Worm (Caenorhabditis elegans): ENCODE data around the gene F53F1.2.

Gene F53F1.2

DNA sequence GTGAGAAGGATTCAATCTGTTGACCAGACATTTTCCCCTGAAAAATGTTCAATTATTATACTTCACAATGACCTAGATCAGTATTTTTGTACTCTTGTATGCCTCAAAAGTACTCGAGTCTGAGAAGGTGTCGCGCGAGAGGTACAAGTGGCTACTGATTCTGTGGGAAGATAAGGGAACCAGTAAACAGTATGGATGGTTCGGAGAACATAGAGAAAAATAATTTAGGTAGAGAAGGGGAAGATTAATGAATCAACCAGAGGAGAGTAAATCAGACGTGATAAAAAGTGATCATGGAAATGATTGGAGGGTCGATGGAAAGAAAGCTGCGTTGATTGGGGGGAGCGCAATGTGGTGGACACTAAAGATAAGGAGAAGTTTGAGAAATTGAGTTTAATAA, 17.2 kb upstream of the F53F1.2 start:
- TF ChIP-seq nhr-19 (GFP tag; conservative IDR thresholded peaks at IDR 0.05) (0 out of 2 replicates have a peak, but pooled peaks have one; percentile 15), lir-3 (tag; optimal IDR thresholded peaks at IDR 0.05; ENCODE audit: poor library complexity) (no peak), hlh-4 (tag; optimal IDR thresholded peaks at IDR 0.05) (no peak), unc-62 (GFP tag; optimal IDR thresholded peaks at IDR 0.05) (no peak), C04F5.9 (tag; optimal IDR thresholded peaks at IDR 0.05) (no peak), nhr-90 (tag; optimal IDR thresholded peaks at IDR 0.05; ENCODE audit: poor library complexity) (no peak), fkh-10 (GFP tag; optimal IDR thresholded peaks at IDR 0.05) (no peak), mep-1 (tag; optimal IDR thresholded peaks at IDR 0.05) (peak; percentile 8), tlp-1 (tag; optimal IDR thresholded peaks at IDR 0.05) (no peak), blmp-1 (tag; optimal IDR thresholded peaks at IDR 0.05) (peak; percentile 64), lin-14 (GFP tag; optimal IDR thresholded peaks at IDR 0.05) (peak; percentile 57), nhr-20 (tag; optimal IDR thresholded peaks at IDR 0.05) (peak; percentile 47), dsc-1 (tag; optimal IDR thresholded peaks at IDR 0.05) (no peak), egl-27 (tag; optimal IDR thresholded peaks at IDR 0.05) (no peak), pqm-1 (tag; optimal IDR thresholded peaks at IDR 0.05) (no peak), lin-35 (GFP tag; optimal IDR thresholded peaks at IDR 0.05) (peak in 1 of 2 experiments; percentile 7), lin-39 (tag; optimal IDR thresholded peaks at IDR 0.05) (no peak), rnt-1 (tag; optimal IDR thresholded peaks at IDR 0.05) (peak; percentile 14), nhr-71 (tag; optimal IDR thresholded peaks at IDR 0.05) (peak; percentile 38), efl-3 (GFP tag; optimal IDR thresholded peaks at IDR 0.05) (no peak), unc-130 (tag; optimal IDR thresholded peaks at IDR 0.05) (no peak), nhr-47 (tag; optimal IDR thresholded peaks at IDR 0.05) (no peak), elt-3 (tag; optimal IDR thresholded peaks at IDR 0.05) (peak in 4 of 6 experiments; percentile 33 to 71 (median 52)), nhr-237 (tag; optimal IDR thresholded peaks at IDR 0.05) (no peak), nhr-85 (tag) (peak; percentile 90), snu-23 (GFP tag; optimal IDR thresholded peaks at IDR 0.05) (peak; percentile 34), skn-1 (tag; optimal IDR thresholded peaks at IDR 0.05) (no peak), nhr-77 (tag; optimal IDR thresholded peaks at IDR 0.05) (no peak), lsy-2 (tag; optimal IDR thresholded peaks at IDR 0.05) (peak in 1 of 2 experiments; percentile 46)

DNA sequence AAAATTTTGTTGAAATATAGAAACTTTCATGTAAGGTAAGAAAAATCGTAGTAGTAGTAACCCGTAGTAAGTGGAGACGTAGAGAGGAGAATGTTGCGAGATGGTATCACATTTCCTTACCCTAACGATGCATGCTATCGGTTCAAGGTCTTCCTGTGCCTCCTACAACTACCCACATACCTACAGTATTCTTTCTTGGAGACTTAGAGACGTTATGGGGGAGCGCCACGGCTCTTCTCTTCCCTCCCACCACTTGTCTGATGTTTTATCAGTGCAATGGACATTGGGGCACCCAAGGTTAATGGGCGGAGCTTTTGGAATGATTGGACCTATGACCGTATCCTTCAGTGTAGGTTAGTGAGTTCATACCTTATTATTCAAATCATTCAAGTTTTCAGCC, 15.7 kb upstream of the F53F1.2 start:
- TF ChIP-seq alr-1 (tag; optimal IDR thresholded peaks at IDR 0.05; ENCODE audit: borderline replicate concordance) (no peak), pag-3 (tag; optimal IDR thresholded peaks at IDR 0.05; ENCODE audit: borderline replicate concordance, insufficient read depth) (no peak), unc-98 (GFP tag; IDR thresholded peaks at IDR 0.05) (no peak), nhr-20 (tag; optimal IDR thresholded peaks at IDR 0.05) (peak; percentile 63), irx-1 (tag; optimal IDR thresholded peaks at IDR 0.05) (no peak), lsy-2 (tag; optimal IDR thresholded peaks at IDR 0.05) (peak; percentile 0 to 71), snu-23 (GFP tag; optimal IDR thresholded peaks at IDR 0.05) (peak; percentile 20), ceh-82 (tag; optimal IDR thresholded peaks at IDR 0.05) (no peak), ces-1 (GFP tag; optimal IDR thresholded peaks at IDR 0.05) (no peak), nhr-90 (tag; optimal IDR thresholded peaks at IDR 0.05; ENCODE audit: poor library complexity) (peak; percentile 10), mab-9 (GFP tag; IDR thresholded peaks at IDR 0.05) (no peak), egl-27 (tag; optimal IDR thresholded peaks at IDR 0.05) (peak in 1 of 2 experiments; percentile 16), nhr-85 (tag) (peak; percentile 94), efl-1 (optimal IDR thresholded peaks at IDR 0.05) (no peak), efl-1 (GFP tag; optimal IDR thresholded peaks at IDR 0.05 in 1 of 2) (no peak), rnt-1 (tag; optimal IDR thresholded peaks at IDR 0.05) (peak; percentile 30), Y116A8C.19 (tag; optimal IDR thresholded peaks at IDR 0.05; ENCODE audit: borderline replicate concordance) (no peak), elt-3 (tag; optimal IDR thresholded peaks at IDR 0.05) (peak in 4 of 6 experiments; percentile 11 to 84 (median 43))

All from whole organism, L1 larva.